Worm (Caenorhabditis elegans) whole organism, late embryonic: ENCODE measurements around the gene dlc-3.

ENCODE experiments used
- ceh-14 ChIP-seq: sonication (generic microtip); optimal IDR thresholded peaks from 2 replicates; lab custom pipeline; 2016; ENCODE audit warnings: missing genotype, missing genetic modification characterization, missing compliant biosample characterization
- ceh-31 ChIP-seq: sonication (generic microtip); optimal IDR thresholded peaks from 2 replicates; lab custom pipeline; 2016; ENCODE audit warnings: missing genetic modification characterization, missing compliant biosample characterization
- ceh-34 ChIP-seq: sonication (generic microtip); optimal IDR thresholded peaks from 2 replicates; lab custom pipeline; 2016; ENCODE audit warnings: mild to moderate bottlenecking, missing genetic modification characterization, missing compliant biosample characterization
- ceh-9 ChIP-seq: sonication (generic microtip); optimal IDR thresholded peaks from 2 replicates; lab custom pipeline; 2016; ENCODE audit warnings: mild to moderate bottlenecking, missing genetic modification characterization, inconsistent platforms, missing compliant biosample characterization
- elt-2 ChIP-seq: sonication (generic microtip); optimal IDR thresholded peaks from 2 replicates; lab custom pipeline; 2016; ENCODE audit warnings: missing genetic modification reagents, missing genetic modification characterization, missing compliant biosample characterization
- fkh-10 ChIP-seq: fragments of 150-350 bp; optimal IDR thresholded peaks from 2 replicates; lab custom pipeline; 2014; ENCODE audit warnings: missing biosample characterization, missing genetic modification reagents, missing genetic modification characterization
- gmeb-2 ChIP-seq: sonication (generic microtip); optimal IDR thresholded peaks from 2 replicates; lab custom pipeline; 2016; ENCODE audit warnings: missing genetic modification characterization, inconsistent platforms, missing compliant biosample characterization
- hlh-30 ChIP-seq: sonication (generic microtip); optimal IDR thresholded peaks from 2 replicates; lab custom pipeline; 2017; ENCODE audit warnings: antibody characterized with exemption, missing genetic modification characterization, missing compliant biosample characterization; ENCODE audit not compliant: insufficient read depth
- nfya-1 ChIP-seq: sonication (generic microtip); optimal IDR thresholded peaks from 2 replicates; lab custom pipeline; 2017; ENCODE audit warnings: missing genetic modification characterization, mild to moderate bottlenecking, missing compliant biosample characterization, antibody characterized with exemption, moderate library complexity
- pha-4 ChIP-seq: fragments of 150-350 bp; optimal IDR thresholded peaks from 2 replicates; lab custom pipeline; 2018; ENCODE audit warnings: missing biosample characterization, missing genetic modification reagents, missing genetic modification characterization
- pqm-1 ChIP-seq: sonication (generic microtip); optimal IDR thresholded peaks from 2 replicates; lab custom pipeline; 2016; ENCODE audit warnings: missing genetic modification characterization, missing compliant biosample characterization
- pros-1 ChIP-seq: fragments of 150-350 bp; optimal IDR thresholded peaks from 2 replicates; lab custom pipeline; 2014; ENCODE audit warnings: missing biosample characterization, missing genetic modification reagents, missing genetic modification characterization
- sox-2 ChIP-seq: fragments of 200-800 bp; sonication (Bioruptor generic); IDR thresholded peaks from 2 replicates; pipeline ENCODE4 v1.3.6; 2022; ENCODE audit warnings: missing genetic modification reagents, missing genetic modification characterization, missing compliant biosample characterization
- tbx-2 ChIP-seq: sonication (generic microtip); optimal IDR thresholded peaks from 2 replicates; lab custom pipeline; 2016; ENCODE audit warnings: missing genetic modification characterization, missing compliant biosample characterization

ce11 chrIV:16442963-16443362 lies 10.9 kb downstream of the dlc-3 start, which contains the start of gene dlc-4:
- TF ChIP-seq ceh-31 (tag; lab: Kevin White, UChicago) (no peak), ceh-14 (tag; lab: Kevin White, UChicago) (no peak), gmeb-2 (tag; lab: Kevin White, UChicago) (no peak), fkh-10 (GFP tag; lab: Kevin White, UChicago) (no peak), nfya-1 (tag; lab: Kevin White, UChicago) (no peak), pros-1 (tag; lab: Kevin White, UChicago) (no peak), ceh-9 (tag; lab: Kevin White, UChicago) (no peak), ceh-34 (tag; lab: Kevin White, UChicago) (no peak), tbx-2 (tag; lab: Kevin White, UChicago) (no peak), hlh-30 (tag; lab: Kevin White, UChicago) (no peak), pha-4 (tag; lab: Kevin White, UChicago) (no peak), elt-2 (no peak), pqm-1 (no peak), sox-2 (GFP tag; lab: Robert Waterston, UW) (no peak)
